Worm (Caenorhabditis elegans) whole organism, late embryonic: ENCODE data around the gene Y73F8A.5.

Experiments
- T23F11.4 ChIP-seq: fragments of 200-800 bp; sonication (Bioruptor generic); optimal IDR thresholded peaks from 2 replicates; lab custom pipeline; 2018; ENCODE audit warnings: mild to moderate bottlenecking, missing genetic modification characterization, missing compliant biosample characterization
- Y22D7AL.16 ChIP-seq: sonication (generic microtip); optimal IDR thresholded peaks from 2 replicates; lab custom pipeline; 2016; ENCODE audit warnings: missing genetic modification characterization, missing compliant biosample characterization
- ahr-1 ChIP-seq: sonication (generic microtip); optimal IDR thresholded peaks from 2 replicates; lab custom pipeline; 2016; ENCODE audit warnings: missing genetic modification characterization, missing compliant biosample characterization
- ceh-31 ChIP-seq: sonication (generic microtip); optimal IDR thresholded peaks from 2 replicates; lab custom pipeline; 2016; ENCODE audit warnings: missing genetic modification characterization, missing compliant biosample characterization
- ets-4 ChIP-seq: sonication (generic microtip); optimal IDR thresholded peaks from 2 replicates; lab custom pipeline; 2016; ENCODE audit warnings: missing genetic modification characterization, missing compliant biosample characterization
- fkh-10 ChIP-seq: fragments of 150-350 bp; optimal IDR thresholded peaks from 2 replicates; lab custom pipeline; 2014; ENCODE audit warnings: missing biosample characterization, missing genetic modification reagents, missing genetic modification characterization
- hlh-30 ChIP-seq: sonication (generic microtip); optimal IDR thresholded peaks from 2 replicates; lab custom pipeline; 2017; ENCODE audit warnings: antibody characterized with exemption, missing genetic modification characterization, missing compliant biosample characterization; ENCODE audit not compliant: insufficient read depth
- hlh-6 ChIP-seq: sonication (generic microtip); optimal IDR thresholded peaks from 2 replicates; lab custom pipeline; 2016; ENCODE audit warnings: missing genotype, missing genetic modification characterization, missing compliant biosample characterization
- nhr-11 ChIP-seq: fragments of 150-350 bp; optimal IDR thresholded peaks from 2 replicates; lab custom pipeline; 2014; ENCODE audit warnings: missing biosample characterization, missing genetic modification characterization
- pax-1 ChIP-seq: fragments of 150-350 bp; optimal IDR thresholded peaks from 2 replicates; lab custom pipeline; 2014; ENCODE audit warnings: missing biosample characterization, missing genetic modification characterization
- pha-4 ChIP-seq: fragments of 150-350 bp; optimal IDR thresholded peaks from 2 replicates; lab custom pipeline; 2018; ENCODE audit warnings: missing biosample characterization, missing genetic modification reagents, missing genetic modification characterization
- sox-4 ChIP-seq: sonication (generic microtip); optimal IDR thresholded peaks from 2 replicates; lab custom pipeline; 2017; ENCODE audit warnings: mild to moderate bottlenecking, missing genetic modification characterization, inconsistent platforms, missing compliant biosample characterization
- tbx-2 ChIP-seq: sonication (generic microtip); optimal IDR thresholded peaks from 2 replicates; lab custom pipeline; 2016; ENCODE audit warnings: missing genetic modification characterization, missing compliant biosample characterization
- unc-55 ChIP-seq: sonication (generic microtip); optimal IDR thresholded peaks from 2 replicates; lab custom pipeline; 2017; ENCODE audit warnings: missing biosample characterization, missing genetic modification reagents, missing genetic modification characterization

DNA sequence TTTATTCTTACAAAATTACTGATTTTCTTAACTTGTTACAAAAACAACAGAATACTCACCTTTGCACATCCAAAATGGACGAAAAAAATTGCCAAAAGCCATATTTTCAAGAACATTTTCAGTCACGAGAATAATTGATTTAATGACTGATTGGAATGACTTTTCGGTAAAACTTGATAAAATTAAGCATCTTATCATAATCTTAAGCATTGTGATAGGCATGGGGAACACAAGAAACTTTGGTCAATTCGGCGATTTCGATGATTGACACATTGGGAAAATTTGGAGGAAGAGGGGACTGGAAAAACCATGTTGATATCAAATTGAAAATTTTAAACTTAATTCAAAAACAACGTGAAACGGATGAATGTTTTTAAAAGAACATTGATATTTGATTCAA lies 44.2 kb upstream of the Y73F8A.5 start, which contains the start of gene Y40H7A.10:
- TF ChIP-seq sox-4 (tag; lab: Kevin White, UChicago), result no peak
- no peak for TF ChIP-seq pax-1 (tag; lab: Kevin White, UChicago)
- no peak for TF ChIP-seq tbx-2 (tag; lab: Kevin White, UChicago)
- TF ChIP-seq hlh-6, result no peak
- TF ChIP-seq ceh-31, result no peak
- TF ChIP-seq pha-4, result no peak
- no peak for TF ChIP-seq ets-4
- no peak for TF ChIP-seq fkh-10 (GFP tag; lab: Kevin White, UChicago)
- TF ChIP-seq Y22D7AL.16 (tag; lab: Kevin White, UChicago), result no peak
- no peak for TF ChIP-seq nhr-11 (tag; lab: Kevin White, UChicago)
- no peak for TF ChIP-seq hlh-30 (tag; lab: Kevin White, UChicago)
- no peak for TF ChIP-seq T23F11.4 (GFP tag; lab: Kevin White, UChicago)
- TF ChIP-seq unc-55 (GFP tag; lab: Kevin White, UChicago), result no peak
- no peak for TF ChIP-seq ahr-1 (tag; lab: Kevin White, UChicago)
